Fruit fly (Drosophila melanogaster): ENCODE data around the gene CG31457.

dm6 chr3R:23138439-23138838 is 10.7 kb upstream of the CG31457 start:
- TF ChIP-seq fd96Cb (tag; optimal IDR thresholded peaks at IDR 0.05) (no peak), lbe (GFP tag; optimal IDR thresholded peaks at IDR 0.05) (no peak), Kr (GFP tag; optimal IDR thresholded peaks at IDR 0.05) (no peak), gcm2 (GFP tag; optimal IDR thresholded peaks at IDR 0.05) (no peak), Dek (tag; optimal IDR thresholded peaks at IDR 0.05) (no peak), CG11696 (GFP tag; IDR thresholded peaks at IDR 0.05) (no peak), h (optimal IDR thresholded peaks at IDR 0.05) (no peak), Fer1 (GFP tag; optimal IDR thresholded peaks at IDR 0.05) (no peak), CG1792 (GFP tag; optimal IDR thresholded peaks at IDR 0.05) (no peak), CG18599 (GFP tag; optimal IDR thresholded peaks at IDR 0.05) (no peak)
